Fruit fly (Drosophila melanogaster): ENCODE data around the gene mys.

Gene mys

DNA sequence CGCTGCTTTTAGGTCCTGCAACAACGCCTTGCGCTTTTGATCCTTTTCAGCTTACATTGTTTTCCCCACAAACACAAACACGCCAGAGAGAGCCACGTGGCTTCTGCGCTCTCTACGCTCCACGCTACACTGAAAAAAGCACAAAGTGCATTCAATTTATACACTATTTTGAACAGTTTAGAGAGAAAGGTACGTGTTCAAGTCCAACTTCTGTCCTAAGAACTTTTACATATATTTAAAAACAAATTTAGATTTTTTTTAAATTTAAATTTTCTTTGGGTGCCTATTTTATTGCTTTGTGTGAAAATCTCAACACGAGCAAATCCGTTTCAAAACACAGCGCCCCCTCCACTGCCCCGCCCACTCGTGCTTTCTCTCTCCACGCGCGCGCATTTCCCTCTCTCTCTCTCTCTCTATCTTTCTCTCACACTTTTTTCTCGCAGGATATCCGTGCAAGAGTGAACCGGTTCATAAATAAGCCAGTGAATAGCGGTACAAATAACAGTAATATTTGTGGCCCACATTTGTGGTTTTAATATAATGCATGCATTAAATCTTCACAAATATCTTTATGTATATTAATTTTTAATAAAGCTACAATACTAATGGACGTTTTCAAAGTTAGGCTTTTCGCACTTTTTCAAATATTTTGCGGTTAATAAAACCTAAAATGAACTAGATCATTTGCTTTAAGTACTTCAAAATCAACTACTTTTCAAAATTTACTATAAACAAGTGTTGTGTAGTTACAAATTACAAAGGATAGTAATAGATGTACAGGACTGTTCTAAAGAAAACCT, 38.8 kb downstream of the mys start (continued):
- TF ChIP-seq CG7368 (GFP tag; optimal IDR thresholded peaks at IDR 0.05) (peak; percentile 70), CG34406 (GFP tag; optimal IDR thresholded peaks at IDR 0.05) (peak; percentile 77), pdm3 (GFP tag; optimal IDR thresholded peaks at IDR 0.05) (peak; percentile 79), vri (GFP tag; optimal IDR thresholded peaks at IDR 0.05) (peak; percentile 61), salr (GFP tag; optimal IDR thresholded peaks at IDR 0.05) (peak; percentile 52 to 76), acj6 (GFP tag; optimal IDR thresholded peaks at IDR 0.05) (peak; percentile 80), lz (GFP tag; optimal IDR thresholded peaks at IDR 0.05) (peak; percentile 73), CG8319 (GFP tag; optimal IDR thresholded peaks at IDR 0.05) (peak; percentile 20), CG6276 (GFP tag; optimal IDR thresholded peaks at IDR 0.05) (peak; percentile 78), achi (GFP tag; optimal IDR thresholded peaks at IDR 0.05) (peak; percentile 79), Eip93F (GFP tag; optimal IDR thresholded peaks at IDR 0.05) (peak; percentile 41), Ets21C (GFP tag; optimal IDR thresholded peaks at IDR 0.05) (peak; percentile 29), CG6163 (GFP tag; IDR thresholded peaks at IDR 0.05) (peak; percentile 90), CG11294 (GFP tag; IDR thresholded peaks at IDR 0.05) (peak; percentile 78), dac (GFP tag; optimal IDR thresholded peaks at IDR 0.05) (peak; percentile 60)

DNA sequence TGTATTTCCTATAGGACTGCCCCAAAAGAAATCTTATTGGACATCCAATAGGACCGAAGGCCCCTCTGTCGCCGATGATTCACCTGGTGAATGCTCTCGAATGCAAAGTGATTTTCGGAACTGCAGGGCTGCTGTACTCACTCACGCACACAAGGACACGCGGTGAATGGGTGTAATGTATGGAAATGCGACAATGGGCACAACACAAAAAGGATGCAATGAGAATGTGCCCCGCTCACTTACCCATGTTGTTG, 39.3 kb downstream of the mys start:
- no peak for TF ChIP-seq CG11294 (GFP tag; IDR thresholded peaks at IDR 0.05)
- TF ChIP-seq CG6808 (GFP tag; optimal IDR thresholded peaks at IDR 0.05): no peak
- no peak for TF ChIP-seq CG9139 (GFP tag; optimal IDR thresholded peaks at IDR 0.05)
- no peak for TF ChIP-seq Hr4 (GFP tag; optimal IDR thresholded peaks at IDR 0.05)
- TF ChIP-seq Sox102F (GFP tag; optimal IDR thresholded peaks at IDR 0.05): no peak
- no peak for TF ChIP-seq Lpt (GFP tag; optimal IDR thresholded peaks at IDR 0.05)
- TF ChIP-seq CG6854 (GFP tag; optimal IDR thresholded peaks at IDR 0.05): no peak
- no peak for TF ChIP-seq CG3919 (GFP tag; optimal IDR thresholded peaks at IDR 0.05)
- no peak for TF ChIP-seq spab (GFP tag; optimal IDR thresholded peaks at IDR 0.05)
- TF ChIP-seq fd59A (GFP tag; optimal IDR thresholded peaks at IDR 0.05): no peak
- TF ChIP-seq CG3032 (tag; optimal IDR thresholded peaks at IDR 0.05): no peak
- TF ChIP-seq CG16779 (tag; optimal IDR thresholded peaks at IDR 0.05): no peak
- TF ChIP-seq Met (GFP tag; optimal IDR thresholded peaks at IDR 0.05): no peak
- TF ChIP-seq CG10669 (GFP tag; optimal IDR thresholded peaks at IDR 0.05): no peak
- no peak for TF ChIP-seq CG32006 (GFP tag; optimal IDR thresholded peaks at IDR 0.05)
- TF ChIP-seq Sox15 (GFP tag; optimal IDR thresholded peaks at IDR 0.05): no peak
- TF ChIP-seq esn (GFP tag; optimal IDR thresholded peaks at IDR 0.05): no peak
- TF ChIP-seq achi (GFP tag; optimal IDR thresholded peaks at IDR 0.05): no peak

DNA sequence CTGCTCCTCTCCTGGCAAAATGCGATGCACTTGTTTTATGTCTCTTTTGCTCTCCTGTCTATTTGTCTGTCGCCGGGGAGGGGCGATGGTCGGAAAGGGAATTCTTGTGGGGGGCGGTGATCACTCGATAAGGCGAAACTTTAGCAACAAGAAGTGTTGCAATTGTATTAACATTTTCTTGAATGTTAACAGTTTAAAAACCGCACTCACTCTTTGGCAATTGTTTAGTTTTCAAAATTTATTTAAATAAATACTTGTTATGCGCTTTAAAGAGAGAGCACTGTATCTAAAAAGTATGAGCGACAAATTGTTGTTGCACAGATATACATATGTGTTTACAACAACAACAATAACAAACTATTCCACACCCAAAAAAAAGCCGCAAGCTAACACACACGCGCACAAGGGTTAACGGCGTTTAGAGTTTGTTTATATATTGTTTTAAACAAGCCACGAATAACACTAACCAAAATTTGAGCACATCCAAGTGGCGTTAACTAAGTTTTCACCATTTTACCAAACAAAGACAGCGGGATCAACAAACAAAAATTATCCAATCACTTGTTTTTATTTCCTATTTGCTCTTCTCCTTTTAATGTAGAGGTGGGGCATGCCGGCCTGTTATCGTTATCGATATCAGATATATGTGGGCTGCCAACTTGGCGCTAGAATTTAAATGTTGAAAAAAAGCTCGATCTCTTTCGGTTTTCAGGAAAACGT, 40.2 kb downstream of the mys start, which contains the start of gene CG2258:
Gene CG2258 (minus strand): TSS at position 617 of the 720 bp plus-strand sequence.
- TF ChIP-seq Smox (GFP tag; optimal IDR thresholded peaks at IDR 0.05) (no peak), Eip93F (GFP tag; optimal IDR thresholded peaks at IDR 0.05) (no peak), CG6276 (GFP tag; optimal IDR thresholded peaks at IDR 0.05) (peak; percentile 92), Ets96B (tag; optimal IDR thresholded peaks at IDR 0.05) (peak; percentile 90), CG6792 (GFP tag; optimal IDR thresholded peaks at IDR 0.05) (peak; percentile 87), net (GFP tag; optimal IDR thresholded peaks at IDR 0.05) (peak; percentile 93), Gug (GFP tag; IDR thresholded peaks at IDR 0.05) (peak; percentile 95), CG8119 (GFP tag; IDR thresholded peaks at IDR 0.05) (peak; percentile 97), Sox102F (GFP tag; optimal IDR thresholded peaks at IDR 0.05) (peak; percentile 75), vri (GFP tag; optimal IDR thresholded peaks at IDR 0.05) (peak; percentile 61), Lpt (GFP tag; optimal IDR thresholded peaks at IDR 0.05) (peak; percentile 90), CG6163 (GFP tag; IDR thresholded peaks at IDR 0.05) (peak; percentile 95), Ets21C (GFP tag; optimal IDR thresholded peaks at IDR 0.05) (peak; percentile 43), CG3032 (tag; optimal IDR thresholded peaks at IDR 0.05) (peak; percentile 87), CG6808 (GFP tag; optimal IDR thresholded peaks at IDR 0.05) (peak; percentile 88), Hr39 (GFP tag; optimal IDR thresholded peaks at IDR 0.05) (peak; percentile 75), CG10669 (GFP tag; optimal IDR thresholded peaks at IDR 0.05) (peak; percentile 90), fkh (GFP tag; optimal IDR thresholded peaks at IDR 0.05) (peak; percentile 89), CG34406 (GFP tag; optimal IDR thresholded peaks at IDR 0.05) (peak; percentile 80), CG11294 (GFP tag; IDR thresholded peaks at IDR 0.05) (peak; percentile 93), CG31627 (GFP tag; optimal IDR thresholded peaks at IDR 0.05) (peak; percentile 78), pdm3 (GFP tag; optimal IDR thresholded peaks at IDR 0.05) (peak; percentile 94), OdsH (GFP tag; optimal IDR thresholded peaks at IDR 0.05) (peak; percentile 94), CG7368 (GFP tag; optimal IDR thresholded peaks at IDR 0.05) (peak; percentile 75), CG9139 (GFP tag; optimal IDR thresholded peaks at IDR 0.05) (peak; percentile 75), Hr38 (GFP tag; optimal IDR thresholded peaks at IDR 0.05) (peak; percentile 71), CG6854 (GFP tag; optimal IDR thresholded peaks at IDR 0.05) (no peak), CG8319 (GFP tag; optimal IDR thresholded peaks at IDR 0.05) (peak; percentile 64), esn (GFP tag; optimal IDR thresholded peaks at IDR 0.05) (peak; percentile 80), CG15336 (GFP tag; IDR thresholded peaks at IDR 0.05) (peak; percentile 97)

Data from whole organism, prepupa.